Fruit fly (Drosophila melanogaster): Measurements from ENCODE around the gene CG33688.

dm6 chr3L:16177751-16178150 is 21.3 kb upstream of the CG33688 start:
- TF ChIP-seq Lpt (GFP tag; optimal IDR thresholded peaks at IDR 0.05) (no peak), CG31365 (tag; optimal IDR thresholded peaks at IDR 0.05) (no peak)

All from whole organism, embryonic.